Worm (Caenorhabditis elegans) whole organism, L2 larva: ENCODE results near the gene B0303.11.

Experiments
- R02D3.7 ChIP-seq: fragments of 150-350 bp; optimal IDR thresholded peaks from 2 replicates; lab custom pipeline; 2014; ENCODE audit warnings: missing biosample characterization, missing genetic modification characterization
- blmp-1 ChIP-seq: sonication (generic microtip); optimal IDR thresholded peaks from 2 replicates; lab custom pipeline; 2017; ENCODE audit warnings: missing genetic modification characterization, mild to moderate bottlenecking, missing compliant biosample characterization, antibody characterized with exemption, moderate library complexity; ENCODE audit not compliant: insufficient read depth
- dmd-4 ChIP-seq: sonication (generic microtip); optimal IDR thresholded peaks from 2 replicates; lab custom pipeline; 2017; ENCODE audit warnings: missing biosample characterization, missing genetic modification characterization
- elt-1 ChIP-seq: fragments of 150-350 bp; optimal IDR thresholded peaks from 2 replicates; lab custom pipeline; 2014; ENCODE audit warnings: missing biosample characterization, missing genetic modification characterization
- fos-1 ChIP-seq: fragments of 150-350 bp; optimal IDR thresholded peaks from 2 replicates; lab custom pipeline; 2014; ENCODE audit warnings: missing biosample characterization, missing genetic modification characterization
- lin-11 ChIP-seq: fragments of 150-350 bp; sonication (generic microtip); optimal IDR thresholded peaks from 2 replicates; lab custom pipeline; 2014; ENCODE audit warnings: missing biosample characterization, missing genetic modification characterization, inconsistent platforms, mixed read lengths
- nhr-23 ChIP-seq: fragments of 150-350 bp; optimal IDR thresholded peaks from 2 replicates; lab custom pipeline; 2014; ENCODE audit warnings: missing biosample characterization, missing genetic modification reagents, missing genetic modification characterization
- nhr-237 ChIP-seq: fragments of 150-350 bp; optimal IDR thresholded peaks from 2 replicates; lab custom pipeline; 2014; ENCODE audit warnings: missing biosample characterization, missing genetic modification characterization
- nhr-6 ChIP-seq: fragments of 150-350 bp; optimal IDR thresholded peaks from 2 replicates; lab custom pipeline; 2014; ENCODE audit warnings: missing biosample characterization, missing genetic modification characterization
- peb-1 ChIP-seq: fragments of 150-350 bp; optimal IDR thresholded peaks from 2 replicates; lab custom pipeline; 2014; ENCODE audit warnings: missing biosample characterization, missing genetic modification characterization
- zag-1 ChIP-seq: fragments of 150-350 bp; optimal IDR thresholded peaks from 2 replicates; lab custom pipeline; 2014; ENCODE audit warnings: missing biosample characterization, missing genetic modification characterization

DNA sequence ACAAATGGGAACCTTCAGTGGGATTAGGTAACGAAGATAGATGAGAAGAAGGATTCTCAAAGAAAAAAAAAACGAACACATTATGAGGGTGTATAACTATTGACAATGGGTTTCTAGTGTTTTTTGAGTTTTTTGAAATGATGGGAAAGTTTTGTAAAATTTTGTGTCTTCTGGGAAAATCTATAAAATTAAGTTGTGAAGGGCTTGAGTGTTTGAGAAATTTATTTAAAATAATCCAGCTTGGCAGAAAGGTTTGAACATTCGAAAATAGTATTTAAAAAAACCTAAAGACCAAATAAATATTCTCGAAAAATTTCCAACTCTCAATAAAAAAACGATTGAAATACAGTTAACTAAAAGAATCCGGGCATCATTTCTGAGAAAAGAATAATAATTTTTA is 35.0 kb upstream of the B0303.11 start:
- TF ChIP-seq blmp-1 (tag; lab: Kevin White, UChicago) (no peak), lin-11 (tag; lab: Kevin White, UChicago) (no peak), fos-1 (no peak), elt-1 (tag; lab: Kevin White, UChicago) (no peak), dmd-4 (tag; lab: Kevin White, UChicago) (no peak), nhr-23 (no peak), peb-1 (tag; lab: Kevin White, UChicago) (no peak), zag-1 (tag; lab: Kevin White, UChicago) (no peak), R02D3.7 (tag; lab: Kevin White, UChicago) (no peak), nhr-237 (tag; lab: Kevin White, UChicago) (no peak), nhr-6 (tag; lab: Kevin White, UChicago) (no peak)
